Fruit fly (Drosophila melanogaster) whole organism, embryonic: ENCODE data around the gene stac.

Experiments
- Antp ChIP-seq: fragments of 200-800 bp; sonication (Bioruptor generic); optimal IDR thresholded peaks from 3 replicates; lab custom pipeline; 2016; ENCODE audit warnings: missing biosample characterization, missing genetic modification characterization
- Bdp1 ChIP-seq: fragments of 200-800 bp; sonication (Bioruptor generic); optimal IDR thresholded peaks from 3 replicates; lab custom pipeline; 2016; ENCODE audit warnings: missing biosample characterization, missing genetic modification characterization
- CG10147 ChIP-seq: fragments of 200-800 bp; sonication (Bioruptor generic); optimal IDR thresholded peaks from 2 replicates; lab custom pipeline; 2019; ENCODE audit warnings: missing biosample characterization, mild to moderate bottlenecking, missing genetic modification characterization, moderate library complexity
- CG10274 ChIP-seq: fragments of 200-800 bp; sonication (Bioruptor generic); optimal IDR thresholded peaks from 3 replicates; lab custom pipeline; 2017; ENCODE audit warnings: missing biosample characterization, mild to moderate bottlenecking, missing genetic modification characterization
- CG12219 ChIP-seq: fragments of 200-800 bp; sonication (Bioruptor generic); optimal IDR thresholded peaks from 3 replicates; lab custom pipeline; 2018; ENCODE audit warnings: missing biosample characterization, mild to moderate bottlenecking, missing genetic modification characterization
- CG12744 ChIP-seq: fragments of 200-800 bp; sonication (Bioruptor generic); optimal IDR thresholded peaks from 2 replicates; lab custom pipeline; 2016; ENCODE audit warnings: missing biosample characterization, missing genetic modification characterization
- CG13287 ChIP-seq: fragments of 200-800 bp; sonication (Bioruptor generic); IDR thresholded peaks from 2 replicates; pipeline ENCODE4 v1.3.6; 2022; ENCODE audit warnings: missing biosample characterization, missing genetic modification characterization; ENCODE audit not compliant: partially characterized antibody
- CG14050 ChIP-seq: fragments of 200-800 bp; sonication (Bioruptor generic); IDR thresholded peaks from 3 replicates; pipeline ENCODE4 v1.3.6; 2022; ENCODE audit warnings: missing biosample characterization, missing genetic modification characterization
- CG1603 ChIP-seq: fragments of 200-800 bp; sonication (Bioruptor generic); optimal IDR thresholded peaks from 2 replicates; lab custom pipeline; 2019; ENCODE audit warnings: missing biosample characterization, mild to moderate bottlenecking, missing genetic modification characterization, moderate library complexity
- CG1647 ChIP-seq: fragments of 200-800 bp; sonication (Bioruptor generic); optimal IDR thresholded peaks from 3 replicates; lab custom pipeline; 2016; ENCODE audit warnings: missing biosample characterization, missing genetic modification characterization
- CG1792 ChIP-seq: fragments of 200-800 bp; sonication (Bioruptor generic); optimal IDR thresholded peaks from 2 replicates; lab custom pipeline; 2016; ENCODE audit warnings: missing biosample characterization, missing genetic modification characterization
- CG18262 ChIP-seq: fragments of 200-800 bp; optimal IDR thresholded peaks from 3 replicates; lab custom pipeline; 2019; ENCODE audit warnings: missing biosample characterization, mild to moderate bottlenecking, missing genetic modification characterization, moderate library complexity
- CG18476 ChIP-seq: fragments of 200-800 bp; sonication (Bioruptor generic); optimal IDR thresholded peaks from 2 replicates; lab custom pipeline; 2016; ENCODE audit warnings: missing biosample characterization, mild to moderate bottlenecking, missing genetic modification characterization
- CG3847 ChIP-seq: fragments of 200-800 bp; sonication (Bioruptor generic); IDR thresholded peaks from 2 replicates; pipeline ENCODE4 v1.3.6; 2022; ENCODE audit warnings: missing biosample characterization, missing genetic modification characterization
- CG3995 ChIP-seq: fragments of 200-800 bp; sonication (Bioruptor generic); optimal IDR thresholded peaks from 3 replicates; lab custom pipeline; 2016; ENCODE audit warnings: missing biosample characterization, missing genetic modification characterization
- CG4820 ChIP-seq: fragments of 200-800 bp; sonication (Bioruptor generic); optimal IDR thresholded peaks from 3 replicates; lab custom pipeline; 2016; ENCODE audit warnings: missing biosample characterization, missing genetic modification characterization
- CG8089 ChIP-seq: fragments of 200-800 bp; sonication (Bioruptor generic); optimal IDR thresholded peaks from 3 replicates; lab custom pipeline; 2016; ENCODE audit warnings: missing biosample characterization, missing genetic modification characterization
- CG8388 ChIP-seq: fragments of 200-800 bp; sonication (Bioruptor generic); optimal IDR thresholded peaks from 2 replicates; lab custom pipeline; 2019; ENCODE audit warnings: missing biosample characterization, mild to moderate bottlenecking, missing genetic modification characterization, moderate library complexity
- CG9876 ChIP-seq: fragments of 200-800 bp; sonication (Bioruptor generic); optimal IDR thresholded peaks from 2 replicates; lab custom pipeline; 2016; ENCODE audit warnings: missing biosample characterization, missing genetic modification characterization
- Dp ChIP-seq: fragments of 200-800 bp; sonication (Bioruptor generic); optimal IDR thresholded peaks from 2 replicates; lab custom pipeline; 2018; ENCODE audit warnings: missing biosample characterization, mild to moderate bottlenecking, missing genetic modification characterization, moderate library complexity
- Drgx ChIP-seq: fragments of 200-800 bp; sonication (Bioruptor generic); IDR thresholded peaks from 2 replicates; pipeline ENCODE4 v1.3.6; 2022; ENCODE audit warnings: missing biosample characterization, missing genetic modification characterization
- H15 ChIP-seq: fragments of 200-800 bp; sonication (Bioruptor generic); IDR thresholded peaks from 3 replicates; pipeline ENCODE4 v1.3.6; 2022; ENCODE audit warnings: missing biosample characterization, missing genetic modification characterization
- Hr3 ChIP-seq: fragments of 200-800 bp; sonication (Bioruptor generic); optimal IDR thresholded peaks from 3 replicates; lab custom pipeline; 2016; ENCODE audit warnings: missing biosample characterization, missing genetic modification characterization
- Hsf ChIP-seq: fragments of 200-800 bp; sonication (Bioruptor generic); optimal IDR thresholded peaks from 3 replicates; lab custom pipeline; 2016; ENCODE audit warnings: missing biosample characterization, missing genetic modification characterization
- MBD-R2 ChIP-seq: fragments of 200-800 bp; sonication (Bioruptor generic); IDR thresholded peaks from 2 replicates; pipeline ENCODE4 v1.3.6; 2022; ENCODE audit warnings: missing biosample characterization, missing genetic modification characterization
- Max ChIP-seq: fragments of 200-800 bp; sonication (Bioruptor generic); optimal IDR thresholded peaks from 2 replicates; lab custom pipeline; 2016; ENCODE audit warnings: missing biosample characterization, mild to moderate bottlenecking, missing genetic modification characterization
- Med ChIP-seq: fragments of 200-800 bp; sonication (Bioruptor generic); peaks from one replicate; lab custom pipeline; 2016; ENCODE audit warnings: missing biosample characterization, missing genetic modification characterization, mild to moderate bottlenecking, inconsistent platforms, moderate library complexity
- NK7.1 ChIP-seq: fragments of 200-800 bp; sonication (Bioruptor generic); optimal IDR thresholded peaks from 3 replicates; lab custom pipeline; 2016; ENCODE audit warnings: missing biosample characterization, missing genetic modification characterization
- NfI ChIP-seq: fragments of 200-800 bp; sonication (Bioruptor generic); optimal IDR thresholded peaks from 3 replicates; lab custom pipeline; 2018; ENCODE audit warnings: missing biosample characterization, mild to moderate bottlenecking, missing genetic modification characterization, moderate library complexity
- Trl ChIP-seq, 3 experiments: fragments of >200 bp in 2 of 3; fragments of 200-800 bp in 1 of 3; sonication (Bioruptor generic) in 1 of 3; optimal IDR thresholded peaks; 2 replicates in 1 of 3; 3 replicates in 2 of 3; lab custom pipeline; 2016 to 2017; ENCODE audit warnings: missing biosample characterization in 1 of 3, missing genetic modification characterization in 1 of 3
- abd-A ChIP-seq: fragments of 200-800 bp; sonication (Bioruptor generic); optimal IDR thresholded peaks from 3 replicates; lab custom pipeline; 2019; ENCODE audit warnings: missing biosample characterization, mild to moderate bottlenecking, missing genetic modification characterization, moderate library complexity
- ap ChIP-seq: fragments of 200-800 bp; sonication (Bioruptor generic); IDR thresholded peaks from 2 replicates; pipeline ENCODE4 v1.3.6; 2022; ENCODE audit warnings: missing biosample characterization, missing genetic modification characterization
- chm ChIP-seq: fragments of 200-800 bp; sonication (Bioruptor generic); IDR thresholded peaks from 2 replicates; pipeline ENCODE4 v1.3.6; 2022; ENCODE audit warnings: missing biosample characterization, missing genetic modification characterization
- crp ChIP-seq, 2 experiments: fragments of 200-800 bp; sonication (Bioruptor generic); optimal IDR thresholded peaks; 2 replicates in 1 of 2; 3 replicates in 1 of 2; lab custom pipeline; 2017; ENCODE audit warnings: missing biosample characterization in 2 of 2, missing genetic modification characterization in 2 of 2, mild to moderate bottlenecking in 1 of 2, moderate library complexity in 1 of 2
- dm ChIP-seq: fragments of 200-800 bp; sonication (Bioruptor generic); optimal IDR thresholded peaks from 3 replicates; lab custom pipeline; 2016; ENCODE audit warnings: missing biosample characterization, missing genetic modification characterization
- gro ChIP-seq: fragments of 200-800 bp; sonication (Bioruptor generic); optimal IDR thresholded peaks from 2 replicates; lab custom pipeline; 2016; ENCODE audit warnings: missing biosample characterization, missing genetic modification characterization
- gsb ChIP-seq: fragments of 200-800 bp; sonication (Bioruptor generic); IDR thresholded peaks from 2 replicates; pipeline ENCODE4 v1.3.6; 2022; ENCODE audit warnings: missing biosample characterization, missing genetic modification characterization
- hkb ChIP-seq, 2 experiments: fragments of 200-800 bp in 1 of 2; fragments of >200 bp in 1 of 2; sonication (Bioruptor generic) in 1 of 2; IDR thresholded peaks in 1 of 2; optimal IDR thresholded peaks in 1 of 2; 2 replicates each; pipeline versions ENCODE4 v1.3.6 to Lab custom; 2017 to 2022; ENCODE audit warnings: missing biosample characterization in 1 of 2, missing genetic modification characterization in 1 of 2
- mirr ChIP-seq: fragments of 200-800 bp; sonication (Bioruptor generic); optimal IDR thresholded peaks from 3 replicates; lab custom pipeline; 2018; ENCODE audit warnings: missing biosample characterization, mild to moderate bottlenecking, missing genetic modification characterization
- odd ChIP-seq: fragments of 200-800 bp; sonication (Bioruptor generic); optimal IDR thresholded peaks from 2 replicates; lab custom pipeline; 2017; ENCODE audit warnings: missing biosample characterization, mild to moderate bottlenecking, missing genetic modification characterization
- pita ChIP-seq: fragments of 200-800 bp; sonication (Bioruptor generic); optimal IDR thresholded peaks from 2 replicates; lab custom pipeline; 2017; ENCODE audit warnings: missing biosample characterization, mild to moderate bottlenecking, missing genetic modification characterization
- row ChIP-seq: fragments of 200-800 bp; sonication (Bioruptor generic); IDR thresholded peaks from 3 replicates; pipeline ENCODE4 v1.3.6; 2022; ENCODE audit warnings: missing biosample characterization, missing genetic modification characterization
- salm ChIP-seq: fragments of 200-800 bp; sonication (Bioruptor generic); optimal IDR thresholded peaks from 2 replicates; lab custom pipeline; 2018; ENCODE audit warnings: missing biosample characterization, mild to moderate bottlenecking, missing genetic modification characterization
- sens ChIP-seq: fragments of 200-800 bp; sonication (Bioruptor generic); peaks from one replicate; lab custom pipeline; 2016; ENCODE audit warnings: missing biosample characterization, missing genetic modification characterization
- sisA ChIP-seq: fragments of 200-800 bp; sonication (Bioruptor generic); IDR thresholded peaks from 2 replicates; pipeline ENCODE4 v1.3.6; 2022; ENCODE audit warnings: missing biosample characterization, missing genetic modification characterization
- stwl ChIP-seq: fragments of 200-800 bp; sonication (Bioruptor generic); optimal IDR thresholded peaks from 3 replicates; lab custom pipeline; 2018; ENCODE audit warnings: missing biosample characterization, mild to moderate bottlenecking, missing genetic modification characterization, moderate library complexity
- ttk ChIP-seq: fragments of 200-800 bp; sonication (Bioruptor generic); IDR thresholded peaks from 2 replicates; pipeline ENCODE4 v2.1.2; 2022; ENCODE audit warnings: missing biosample characterization, missing genetic modification characterization
- unc-4 ChIP-seq: fragments of 200-800 bp; sonication (Bioruptor generic); IDR thresholded peaks from 2 replicates; pipeline ENCODE4 v1.3.6; 2022; ENCODE audit warnings: missing biosample characterization, missing genetic modification characterization; ENCODE audit not compliant: partially characterized antibody
- vvl ChIP-seq: fragments of 200-800 bp; sonication (Bioruptor generic); IDR thresholded peaks from 2 replicates; pipeline ENCODE4 v1.3.6; 2022; ENCODE audit warnings: missing biosample characterization, missing genetic modification characterization

stac gene

dm6 chr3R:25027281-25028219, 28.5 kb upstream of the stac start (continued):
- TF ChIP-seq Hr3 (GFP tag; lab: Kevin White, UChicago), result no peak
- TF ChIP-seq CG14050 (GFP tag; lab: Robert Waterston, UW), result no peak
- TF ChIP-seq CG12219 (GFP tag; lab: Kevin White, UChicago), result no peak
- TF ChIP-seq CG12744, result no peak
- TF ChIP-seq salm (tag; lab: Kevin White, UChicago), result no peak
- no peak for TF ChIP-seq ttk
- no peak for TF ChIP-seq CG8388 (GFP tag; lab: Kevin White, UChicago)
- no peak for TF ChIP-seq CG18262 (tag; lab: Kevin White, UChicago)
- no peak for TF ChIP-seq dm (GFP tag; lab: Kevin White, UChicago)
- TF ChIP-seq Drgx (GFP tag; lab: Robert Waterston, UW), result no peak; the same call in 1 of the 2 replicates
- TF ChIP-seq abd-A (tag; lab: Kevin White, UChicago), result no peak
- TF ChIP-seq Trl (optimal IDR thresholded peaks at IDR 0.05; lab: Kevin White, UChicago), result no peak
- TF ChIP-seq Trl (GFP tag; optimal IDR thresholded peaks at IDR 0.05; lab: Kevin White, UChicago), result no peak
- TF ChIP-seq CG10274 (GFP tag; lab: Kevin White, UChicago), result peak; percentile 21
- no peak for TF ChIP-seq vvl
- no peak for TF ChIP-seq CG3847 (GFP tag; lab: Robert Waterston, UW)
- TF ChIP-seq Antp (GFP tag; lab: Kevin White, UChicago), result no peak
- no peak for TF ChIP-seq H15 (GFP tag; lab: Robert Waterston, UW)
- TF ChIP-seq odd (GFP tag; lab: Kevin White, UChicago), result peak; percentile 20
- TF ChIP-seq NK7.1, result no peak
- no peak for TF ChIP-seq Bdp1 (GFP tag; lab: Kevin White, UChicago)
- peak; percentile 46 for TF ChIP-seq sens
- peak; percentile 66 for TF ChIP-seq row (GFP tag; lab: Robert Waterston, UW)
- TF ChIP-seq CG9876, result no peak
- no peak for TF ChIP-seq crp (GFP tag; optimal IDR thresholded peaks at IDR 0.05; lab: Kevin White, UChicago)
- TF ChIP-seq CG13287 (GFP tag; lab: Robert Waterston, UW), result no peak
- peak; percentile 22 for TF ChIP-seq CG1792 (GFP tag; lab: Kevin White, UChicago)
- no peak for TF ChIP-seq gsb (GFP tag; lab: Robert Waterston, UW)
- TF ChIP-seq NfI, result no peak
- TF ChIP-seq MBD-R2 (GFP tag; lab: Robert Waterston, UW), result no peak
- TF ChIP-seq CG3995 (GFP tag; lab: Kevin White, UChicago), result no peak
- TF ChIP-seq CG1647, result no peak
- no peak for TF ChIP-seq CG10147
- TF ChIP-seq ap (GFP tag; lab: Robert Waterston, UW), result no peak
- no peak for TF ChIP-seq stwl (tag; lab: Kevin White, UChicago)
- no peak for TF ChIP-seq unc-4 (GFP tag; lab: Robert Waterston, UW)
- no peak for TF ChIP-seq CG1603
- no peak for TF ChIP-seq CG18476
- TF ChIP-seq pita, result no peak
- TF ChIP-seq Med, result peak; percentile 70
- no peak for TF ChIP-seq CG4820 (GFP tag; lab: Kevin White, UChicago)
- TF ChIP-seq Max (GFP tag; lab: Kevin White, UChicago), result no peak
- no peak for TF ChIP-seq CG8089 (GFP tag; lab: Kevin White, UChicago)
- no peak for TF ChIP-seq Dp
- peak; percentile 84 for TF ChIP-seq mirr (GFP tag; lab: Kevin White, UChicago)
- TF ChIP-seq Hsf (GFP tag; lab: Kevin White, UChicago), result peak; percentile 29
- TF ChIP-seq hkb (optimal IDR thresholded peaks at IDR 0.05; lab: Kevin White, UChicago), result no peak
- peak; percentile 40; the same call in 1 of the 2 replicates for TF ChIP-seq hkb (GFP tag; IDR thresholded peaks at IDR 0.05; lab: Robert Waterston, UW)
- TF ChIP-seq chm (GFP tag; lab: Robert Waterston, UW), result peak; percentile 31; the same call in 1 of the 2 replicates
- TF ChIP-seq sisA (GFP tag; lab: Robert Waterston, UW), result no peak
- TF ChIP-seq gro (GFP tag; lab: Kevin White, UChicago), result no peak
